Worm (Caenorhabditis elegans) whole organism, L2 larva: ENCODE results near the gene C08F11.12.

Experiments used
- C34F6.9 ChIP-seq: fragments of 150-350 bp; optimal IDR thresholded peaks from 2 replicates; lab custom pipeline; 2014; ENCODE audit warnings: missing biosample characterization, missing genetic modification characterization
- F13H6.1 ChIP-seq: sonication (generic microtip); optimal IDR thresholded peaks from 2 replicates; lab custom pipeline; 2016; ENCODE audit warnings: missing genetic modification characterization, missing compliant biosample characterization
- R02D3.7 ChIP-seq: fragments of 150-350 bp; optimal IDR thresholded peaks from 2 replicates; lab custom pipeline; 2014; ENCODE audit warnings: missing biosample characterization, missing genetic modification characterization
- Y55F3AM.14 ChIP-seq: fragments of 200-800 bp; sonication (Bioruptor generic); optimal IDR thresholded peaks from 2 replicates; lab custom pipeline; 2018; ENCODE audit warnings: mild to moderate bottlenecking, missing genetic modification characterization, missing compliant biosample characterization
- ZK546.5 ChIP-seq: sonication (generic microtip); optimal IDR thresholded peaks from 2 replicates; lab custom pipeline; 2017; ENCODE audit warnings: missing biosample characterization, missing genetic modification characterization
- aly-2 ChIP-seq: fragments of 150-350 bp; optimal IDR thresholded peaks from 2 replicates; lab custom pipeline; 2014; ENCODE audit warnings: missing biosample characterization, missing genetic modification characterization
- ama-1 ChIP-seq: fragments of 150-350 bp; optimal IDR thresholded peaks from 2 replicates; lab custom pipeline; 2018; ENCODE audit warnings: inconsistent platforms
- ceh-16 ChIP-seq: fragments of 150-350 bp; optimal IDR thresholded peaks from 2 replicates; lab custom pipeline; 2014; ENCODE audit warnings: missing biosample characterization, missing genetic modification characterization
- ceh-82 ChIP-seq: fragments of 150-350 bp; optimal IDR thresholded peaks from 2 replicates; lab custom pipeline; 2014; ENCODE audit warnings: missing biosample characterization, missing genetic modification characterization
- crh-2 ChIP-seq: sonication (generic microtip); optimal IDR thresholded peaks from 2 replicates; lab custom pipeline; 2017; ENCODE audit warnings: missing biosample characterization, missing genetic modification characterization
- dmd-4 ChIP-seq: sonication (generic microtip); optimal IDR thresholded peaks from 2 replicates; lab custom pipeline; 2017; ENCODE audit warnings: missing biosample characterization, missing genetic modification characterization
- egl-27 ChIP-seq: sonication (generic microtip); optimal IDR thresholded peaks from 3 replicates; lab custom pipeline; 2017; ENCODE audit warnings: missing biosample characterization, missing genetic modification reagents, missing genetic modification characterization
- elt-1 ChIP-seq: fragments of 150-350 bp; optimal IDR thresholded peaks from 2 replicates; lab custom pipeline; 2014; ENCODE audit warnings: missing biosample characterization, missing genetic modification characterization
- fos-1 ChIP-seq: fragments of 150-350 bp; optimal IDR thresholded peaks from 2 replicates; lab custom pipeline; 2014; ENCODE audit warnings: missing biosample characterization, missing genetic modification characterization
- gmeb-1 ChIP-seq: fragments of 150-350 bp; optimal IDR thresholded peaks from 2 replicates; lab custom pipeline; 2014; ENCODE audit warnings: missing biosample characterization, missing genetic modification characterization
- lin-11 ChIP-seq: fragments of 150-350 bp; sonication (generic microtip); optimal IDR thresholded peaks from 2 replicates; lab custom pipeline; 2014; ENCODE audit warnings: missing biosample characterization, missing genetic modification characterization, inconsistent platforms, mixed read lengths
- lin-13 ChIP-seq: fragments of 150-350 bp; optimal IDR thresholded peaks from 2 replicates; lab custom pipeline; 2014; ENCODE audit warnings: missing biosample characterization, missing genetic modification reagents, missing genetic modification characterization
- lin-39 ChIP-seq: fragments of 150-350 bp; optimal IDR thresholded peaks from 2 replicates; lab custom pipeline; 2014; ENCODE audit warnings: missing biosample characterization, missing genetic modification reagents, missing genetic modification characterization
- lsy-2 ChIP-seq, 2 experiments: fragments of 150-350 bp in 1 of 2; sonication (generic microtip) in 1 of 2; optimal IDR thresholded peaks; 2 replicates each; lab custom pipeline; 2014 to 2017; ENCODE audit warnings: missing biosample characterization in 2 of 2, missing genetic modification characterization in 2 of 2
- mab-5 ChIP-seq: fragments of 150-350 bp; optimal IDR thresholded peaks from 2 replicates; lab custom pipeline; 2014; ENCODE audit warnings: missing biosample characterization, missing genetic modification characterization
- nhr-10 ChIP-seq: sonication (generic microtip); optimal IDR thresholded peaks from 2 replicates; lab custom pipeline; 2017; ENCODE audit warnings: missing biosample characterization, missing genetic modification characterization
- nhr-11 ChIP-seq: fragments of 150-350 bp; optimal IDR thresholded peaks from 2 replicates; lab custom pipeline; 2014; ENCODE audit warnings: missing biosample characterization, missing genetic modification characterization
- nhr-129 ChIP-seq: fragments of 150-350 bp; optimal IDR thresholded peaks from 2 replicates; lab custom pipeline; 2014; ENCODE audit warnings: missing biosample characterization, missing genetic modification characterization
- nhr-23 ChIP-seq: fragments of 150-350 bp; optimal IDR thresholded peaks from 2 replicates; lab custom pipeline; 2014; ENCODE audit warnings: missing biosample characterization, missing genetic modification reagents, missing genetic modification characterization
- nhr-237 ChIP-seq: fragments of 150-350 bp; optimal IDR thresholded peaks from 2 replicates; lab custom pipeline; 2014; ENCODE audit warnings: missing biosample characterization, missing genetic modification characterization
- nhr-25 ChIP-seq: fragments of 150-350 bp; sonication (generic microtip); optimal IDR thresholded peaks from 3 replicates; lab custom pipeline; 2014; ENCODE audit warnings: missing biosample characterization, missing genetic modification characterization
- nhr-77 ChIP-seq: fragments of 150-350 bp; optimal IDR thresholded peaks from 2 replicates; lab custom pipeline; 2014; ENCODE audit warnings: missing biosample characterization, missing genetic modification characterization
- sem-4 ChIP-seq: fragments of 150-350 bp; optimal IDR thresholded peaks from 2 replicates; lab custom pipeline; 2014; ENCODE audit warnings: missing biosample characterization, missing genetic modification reagents, missing genetic modification characterization
- skn-1 ChIP-seq: sonication (generic microtip); optimal IDR thresholded peaks from 2 replicates; lab custom pipeline; 2017; ENCODE audit warnings: missing biosample characterization, missing genetic modification characterization
- sma-9 ChIP-seq, 2 experiments: fragments of 150-350 bp in 1 of 2; sonication (generic microtip) in 1 of 2; optimal IDR thresholded peaks; 2 replicates each; lab custom pipeline; 2014 to 2016; ENCODE audit warnings: missing genetic modification characterization in 2 of 2, mild to moderate bottlenecking in 1 of 2, missing biosample characterization in 1 of 2, missing compliant biosample characterization in 1 of 2, missing genetic modification reagents in 1 of 2, moderate library complexity in 1 of 2
- snpc-4 ChIP-seq: fragments of 150-350 bp; optimal IDR thresholded peaks from 2 replicates; lab custom pipeline; 2014; ENCODE audit warnings: missing biosample characterization, missing genetic modification characterization
- unc-55 ChIP-seq: fragments of 150-350 bp; sonication (generic microtip); optimal IDR thresholded peaks from 3 replicates; lab custom pipeline; 2014; ENCODE audit warnings: missing biosample characterization, missing genetic modification reagents, missing genetic modification characterization
- unc-62 ChIP-seq: fragments of 150-350 bp; optimal IDR thresholded peaks from 2 replicates; lab custom pipeline; 2014; ENCODE audit warnings: missing biosample characterization, missing genetic modification reagents, missing genetic modification characterization
- zag-1 ChIP-seq: fragments of 150-350 bp; optimal IDR thresholded peaks from 2 replicates; lab custom pipeline; 2014; ENCODE audit warnings: missing biosample characterization, missing genetic modification characterization
- ztf-1 ChIP-seq: fragments of 200-800 bp; sonication (Bioruptor generic); conservative IDR thresholded peaks from 2 replicates; pipeline ENCODE4 v1.3.6; 2022; ENCODE audit warnings: missing genetic modification characterization, missing compliant biosample characterization
- ztf-11 ChIP-seq: sonication (generic microtip); optimal IDR thresholded peaks from 2 replicates; lab custom pipeline; 2017; ENCODE audit warnings: missing biosample characterization, missing genetic modification characterization

Gene C08F11.12

DNA sequence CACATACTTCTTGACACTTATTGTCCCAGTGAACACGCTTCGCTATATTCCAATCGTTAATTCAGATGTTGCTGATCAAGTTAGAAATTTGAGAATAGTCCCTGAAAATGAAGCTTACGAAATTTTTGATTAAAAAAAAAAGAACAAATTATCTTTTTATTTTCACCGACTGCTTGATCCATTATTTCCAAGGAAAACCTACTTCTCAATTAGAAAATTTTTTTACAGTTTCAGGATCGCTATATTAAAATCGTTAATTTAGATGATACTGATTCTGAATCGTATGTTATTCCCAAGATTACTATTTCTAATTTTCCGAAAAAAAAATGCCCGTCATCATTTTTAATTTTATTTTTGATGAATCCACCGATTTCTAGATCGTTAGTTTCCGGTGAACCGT is 47.3 kb upstream of the C08F11.12 start, which contains the start of gene T23G4.127:
Gene T23G4.127, minus strand, starts transcription at position 101 of the 400 bp plus-strand sequence.
- TF ChIP-seq nhr-11 (no peak), C34F6.9 (tag; lab: Kevin White, UChicago) (no peak), ZK546.5 (tag; lab: Kevin White, UChicago) (no peak), fos-1 (tag; lab: Kevin White, UChicago) (no peak)

DNA sequence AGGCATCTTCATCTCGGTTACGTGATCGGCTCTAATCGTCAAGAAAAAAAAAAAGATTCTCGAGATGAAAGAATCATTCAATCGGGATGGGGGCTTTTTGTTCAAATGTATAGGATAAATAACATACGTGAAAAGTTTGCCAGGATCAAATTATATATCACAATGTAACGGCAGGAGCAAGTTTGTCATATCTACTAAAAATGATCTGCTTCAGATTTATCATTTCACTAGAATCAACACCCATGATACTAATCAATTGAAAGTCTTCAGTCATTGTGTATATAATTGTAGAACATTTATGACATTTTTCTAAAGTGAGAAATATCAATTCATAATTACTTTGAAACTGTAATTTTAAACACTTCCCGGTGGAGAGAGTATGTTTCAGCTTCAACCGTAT is 45.6 kb upstream of the C08F11.12 start:
- no peak for TF ChIP-seq nhr-25
- TF ChIP-seq unc-62 (GFP tag; lab: Kevin White, UChicago): no peak
- TF ChIP-seq nhr-10 (tag; lab: Kevin White, UChicago): no peak
- TF ChIP-seq sma-9 (GFP tag; optimal IDR thresholded peaks at IDR 0.05; lab: Kevin White, UChicago): no peak
- no peak for TF ChIP-seq sma-9 (tag; optimal IDR thresholded peaks at IDR 0.05; lab: Kevin White, UChicago)
- TF ChIP-seq ceh-16: no peak
- no peak for TF ChIP-seq crh-2
- no peak for TF ChIP-seq gmeb-1 (tag; lab: Kevin White, UChicago)
- TF ChIP-seq dmd-4 (tag; lab: Kevin White, UChicago): no peak
- TF ChIP-seq lin-11 (tag; lab: Kevin White, UChicago): no peak
- no peak for TF ChIP-seq sem-4 (tag; lab: Kevin White, UChicago)
- no peak for TF ChIP-seq ZK546.5 (tag; lab: Kevin White, UChicago)
- TF ChIP-seq nhr-237: no peak
- TF ChIP-seq nhr-23 (tag; lab: Kevin White, UChicago): no peak
- TF ChIP-seq, all 48 proteins: peak for 0

DNA sequence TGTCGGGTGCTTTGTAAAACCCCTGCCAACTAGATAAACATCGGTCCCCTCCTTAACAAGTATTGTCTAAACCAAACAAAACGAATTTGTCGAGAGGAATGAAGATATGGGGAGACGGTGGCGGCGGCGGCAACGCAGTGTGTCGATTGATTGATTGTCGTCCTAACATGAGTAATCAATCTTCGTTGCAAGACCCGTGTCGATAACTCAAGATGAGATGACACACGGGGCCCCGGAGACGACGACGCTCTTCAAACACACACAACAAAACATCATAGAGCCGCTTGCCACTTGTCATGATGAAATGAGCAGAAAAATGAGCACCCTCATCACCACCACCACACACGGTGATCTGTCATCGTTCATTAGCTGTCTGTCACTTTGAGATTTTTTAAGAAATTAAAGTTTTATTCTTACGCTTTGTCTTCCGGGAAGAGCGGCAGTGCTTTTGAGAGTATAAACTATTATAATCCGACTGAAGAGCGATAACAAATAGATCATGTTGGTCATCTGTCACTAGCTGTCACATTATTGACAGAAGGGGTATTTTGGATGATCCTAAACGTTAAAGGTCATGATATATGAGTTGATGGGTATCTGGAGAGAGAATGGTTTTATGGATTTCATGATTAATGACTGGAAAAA is 44.5 kb upstream of the C08F11.12 start:
- TF ChIP-seq mab-5 (tag; lab: Kevin White, UChicago): peak; percentile 97
- TF ChIP-seq lin-39: peak; percentile 93
- TF ChIP-seq unc-62 (GFP tag; lab: Kevin White, UChicago): peak; percentile 97
- TF ChIP-seq crh-2: peak; percentile 19
- TF ChIP-seq sma-9 (GFP tag; optimal IDR thresholded peaks at IDR 0.05; lab: Kevin White, UChicago): peak; percentile 37
- no peak for TF ChIP-seq sma-9 (tag; optimal IDR thresholded peaks at IDR 0.05; lab: Kevin White, UChicago)
- no peak for TF ChIP-seq ztf-11 (tag; lab: Kevin White, UChicago)
- TF ChIP-seq nhr-77: no peak
- TF ChIP-seq ceh-16: peak; percentile 98
- TF ChIP-seq R02D3.7 (tag; lab: Kevin White, UChicago): no peak
- TF ChIP-seq lsy-2 (tag; optimal IDR thresholded peaks at IDR 0.05; lab: Kevin White, UChicago): peak in 1 of 2 experiments; percentile 36
- TF ChIP-seq F13H6.1 (tag; lab: Kevin White, UChicago): peak; percentile 68
- TF ChIP-seq elt-1: no peak
- TF ChIP-seq zag-1 (tag; lab: Kevin White, UChicago): peak; percentile 32
- peak; percentile 7 for TF ChIP-seq unc-55 (GFP tag; lab: Kevin White, UChicago)
- no peak for TF ChIP-seq gmeb-1 (tag; lab: Kevin White, UChicago)
- peak; percentile 42 for TF ChIP-seq nhr-25
- peak; percentile 78 for TF ChIP-seq nhr-129 (tag; lab: Kevin White, UChicago)
- no peak for TF ChIP-seq skn-1
- no peak for TF ChIP-seq nhr-10 (tag; lab: Kevin White, UChicago)
- peak; percentile 27 for TF ChIP-seq sem-4 (tag; lab: Kevin White, UChicago)
- peak; percentile 33 for TF ChIP-seq Y55F3AM.14 (GFP tag; lab: Kevin White, UChicago)
- TF ChIP-seq ztf-1 (GFP tag; lab: Robert Waterston, UW): no peak

DNA sequence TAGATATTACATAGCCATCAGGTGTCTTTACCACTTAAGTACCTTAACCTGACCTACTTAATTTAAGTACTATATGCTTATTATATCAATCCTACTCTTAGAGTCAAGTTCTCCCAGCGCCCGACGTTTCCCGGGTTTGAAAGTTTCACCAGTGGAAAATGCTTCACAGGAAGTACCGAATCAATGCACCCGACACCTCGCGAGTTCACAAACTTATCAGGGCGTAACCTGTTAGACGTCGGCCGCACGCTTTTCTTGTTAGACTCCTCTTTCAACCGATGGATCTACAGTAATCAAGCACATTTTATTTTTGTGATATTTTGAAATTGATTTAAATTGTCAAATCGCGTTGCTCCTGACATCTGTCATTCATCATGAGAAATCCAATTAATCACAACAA is 44.0 kb upstream of the C08F11.12 start:
- TF ChIP-seq snpc-4 (peak; percentile 30), dmd-4 (tag; lab: Kevin White, UChicago) (no peak)

DNA sequence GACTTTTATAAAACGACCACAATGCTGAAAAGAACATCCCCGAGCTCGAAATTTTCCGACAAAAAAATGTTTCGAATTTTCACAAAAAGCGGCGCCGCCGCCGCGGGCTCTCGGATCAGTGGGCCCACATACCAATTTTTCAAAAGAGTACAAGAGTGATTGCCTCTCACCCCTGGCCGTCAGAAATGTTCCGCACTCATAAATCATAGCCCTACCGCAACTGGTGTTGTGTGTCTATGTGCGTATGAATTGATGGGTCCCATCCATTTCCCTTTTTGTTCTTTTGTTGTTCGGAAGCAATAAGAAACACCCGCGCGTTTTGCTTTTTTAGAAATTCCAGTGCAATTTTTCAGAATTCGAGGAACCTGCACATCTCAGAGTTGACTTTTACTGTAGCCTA is 43.3 kb upstream of the C08F11.12 start:
- TF ChIP-seq nhr-11 (no peak), mab-5 (tag; lab: Kevin White, UChicago) (peak; percentile 98), lin-13 (GFP tag; lab: Kevin White, UChicago) (no peak), C34F6.9 (tag; lab: Kevin White, UChicago) (no peak), unc-62 (GFP tag; lab: Kevin White, UChicago) (peak; percentile 89), sem-4 (tag; lab: Kevin White, UChicago) (no peak), aly-2 (tag; lab: Kevin White, UChicago) (no peak), lsy-2 (tag; optimal IDR thresholded peaks at IDR 0.05; lab: Kevin White, UChicago) (peak in 1 of 2 experiments; percentile 33), elt-1 (no peak), lin-39 (peak; percentile 72), ama-1 (lab: Kevin White, UChicago) (no peak), dmd-4 (tag; lab: Kevin White, UChicago) (no peak), egl-27 (tag; lab: Kevin White, UChicago) (no peak), ceh-82 (tag; lab: Kevin White, UChicago) (no peak), unc-55 (GFP tag; lab: Kevin White, UChicago) (peak; percentile 27)
